Comparison of ENCODE assay signal across 4 fruit fly cellular contexts in the genomic region with DNA sequence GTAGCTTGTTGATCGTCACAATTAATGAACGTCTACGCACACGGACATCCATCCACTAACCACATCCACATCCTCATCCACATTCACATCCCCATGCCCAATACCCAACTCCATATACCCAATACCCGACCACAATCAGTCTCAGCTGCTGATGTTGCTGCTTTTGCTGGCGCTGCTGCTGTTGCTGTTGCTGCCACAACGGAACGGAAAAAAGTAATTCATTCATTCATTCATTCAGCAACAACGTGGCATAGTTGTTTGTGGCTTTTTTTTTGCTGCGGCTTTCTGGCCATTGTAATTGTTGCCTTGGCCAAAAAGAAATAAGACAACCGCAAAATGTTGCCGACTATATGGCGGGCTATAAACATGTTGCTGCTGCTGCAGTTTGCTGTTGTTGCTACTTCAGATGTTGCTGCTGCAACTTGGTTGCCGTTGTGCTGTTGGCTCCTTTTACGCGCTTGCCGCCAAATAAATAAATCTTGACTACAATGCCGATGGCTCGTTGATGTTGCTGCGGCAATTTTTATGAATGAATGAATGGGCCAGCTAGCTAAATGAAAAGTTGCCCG.
TF ChIP-seq lines count a peak whose summit lies in the region.

No protein-coding gene starts in this region.

- TF ChIP-seq CTCF in whole organism, embryonic (GFP tag; optimal IDR thresholded peaks at IDR 0.05; lab: Kevin White, UChicago) = no peak

TF ChIP-seq in whole organism, embryonic, 481 proteins besides CTCF, POLR2A, EP300 and RAD21:
- no peak for TF ChIP-seq CG12155 (GFP tag; optimal IDR thresholded peaks at IDR 0.05; lab: Kevin White, UChicago)
- TF ChIP-seq CG11504 (tag; optimal IDR thresholded peaks at IDR 0.05; lab: Kevin White, UChicago) = peak; percentile 92
- TF ChIP-seq CG2199 (GFP tag; IDR thresholded peaks at IDR 0.05; lab: Robert Waterston, UW) = peak; percentile 71; the same call in 1 of the 3 replicates
- no peak for TF ChIP-seq Sox102F (GFP tag; optimal IDR thresholded peaks at IDR 0.05; lab: Kevin White, UChicago)

TF ChIP-seq in whole organism, prepupa, 60 proteins besides CTCF, POLR2A, EP300 and RAD21:
- 0 out of 3 replicates have a peak, but pooled peaks have one; percentile 24 for TF ChIP-seq CG6163 (GFP tag; IDR thresholded peaks at IDR 0.05; lab: Robert Waterston, UW)
- peak; percentile 68 for TF ChIP-seq dsx (GFP tag; optimal IDR thresholded peaks at IDR 0.05; lab: Kevin White, UChicago; ENCODE audit: poor library complexity, severe bottlenecking)
- TF ChIP-seq eg (GFP tag; IDR thresholded peaks at IDR 0.05; lab: Robert Waterston, UW) = peak; percentile 41; the same call in 1 of the 3 replicates
- no peak for TF ChIP-seq CG8319 (GFP tag; optimal IDR thresholded peaks at IDR 0.05; lab: Kevin White, UChicago)
- peak; percentile 33; the same call in 1 of the 2 replicates for TF ChIP-seq CG15336 (GFP tag; IDR thresholded peaks at IDR 0.05; lab: Robert Waterston, UW)
- TF ChIP-seq achi (GFP tag; optimal IDR thresholded peaks at IDR 0.05; lab: Kevin White, UChicago) = no peak
- 0 out of 2 replicates have a peak, but pooled peaks have one; percentile 5 for TF ChIP-seq CG11294 (GFP tag; IDR thresholded peaks at IDR 0.05; lab: Robert Waterston, UW)
- TF ChIP-seq CG6854 (GFP tag; optimal IDR thresholded peaks at IDR 0.05; lab: Kevin White, UChicago) = no peak
- 0 out of 3 replicates have a peak, but pooled peaks have one; percentile 16 for TF ChIP-seq CG8119 (GFP tag; IDR thresholded peaks at IDR 0.05; lab: Robert Waterston, UW)
- TF ChIP-seq CG11762 (GFP tag; optimal IDR thresholded peaks at IDR 0.05; lab: Kevin White, UChicago; ENCODE audit: insufficient read depth) = no peak
- TF ChIP-seq CG7368 (GFP tag; optimal IDR thresholded peaks at IDR 0.05; lab: Kevin White, UChicago) = no peak
- TF ChIP-seq dac (GFP tag; optimal IDR thresholded peaks at IDR 0.05; lab: Kevin White, UChicago) = no peak
- TF ChIP-seq CG9139 (GFP tag; optimal IDR thresholded peaks at IDR 0.05; lab: Kevin White, UChicago) = no peak
- TF ChIP-seq Ets21C (GFP tag; optimal IDR thresholded peaks at IDR 0.05; lab: Kevin White, UChicago) = no peak

TF ChIP-seq in whole organism, pupa, 21 proteins besides CTCF, POLR2A, EP300 and RAD21:
- no peak for TF ChIP-seq fd96Ca (GFP tag; IDR thresholded peaks at IDR 0.05; lab: Robert Waterston, UW)
- TF ChIP-seq CG4496 (GFP tag; IDR thresholded peaks at IDR 0.05; lab: Robert Waterston, UW) = peak; percentile 20; the same call in 2 of the 3 replicates
- TF ChIP-seq CG10348 (GFP tag; IDR thresholded peaks at IDR 0.05; lab: Robert Waterston, UW) = no peak
- TF ChIP-seq CG12605 (GFP tag; IDR thresholded peaks at IDR 0.05; lab: Robert Waterston, UW) = peak; percentile 47

TF ChIP-seq in whole organism, wandering third instar larva, 38 proteins besides CTCF, POLR2A, EP300 and RAD21:
- TF ChIP-seq Vsx2 (GFP tag; optimal IDR thresholded peaks at IDR 0.05; lab: Kevin White, UChicago; ENCODE audit: partially characterized antibody) = no peak
- no peak for TF ChIP-seq Hr78 (GFP tag; optimal IDR thresholded peaks at IDR 0.05; lab: Kevin White, UChicago)
- peak; percentile 37 for TF ChIP-seq Dfd (GFP tag; optimal IDR thresholded peaks at IDR 0.05; lab: Kevin White, UChicago)
- no peak for TF ChIP-seq br (GFP tag; optimal IDR thresholded peaks at IDR 0.05; lab: Kevin White, UChicago)
- no peak for TF ChIP-seq CG9705 (GFP tag; optimal IDR thresholded peaks at IDR 0.05; lab: Kevin White, UChicago)
- TF ChIP-seq fru (GFP tag; optimal IDR thresholded peaks at IDR 0.05; lab: Kevin White, UChicago) = no peak
- no peak for TF ChIP-seq ey (GFP tag; optimal IDR thresholded peaks at IDR 0.05; lab: Kevin White, UChicago)
- peak; percentile 73 for TF ChIP-seq CrebA (GFP tag; optimal IDR thresholded peaks at IDR 0.05; lab: Kevin White, UChicago; ENCODE audit: borderline replicate concordance)
- TF ChIP-seq sage (GFP tag; optimal IDR thresholded peaks at IDR 0.05; lab: Kevin White, UChicago) = no peak
- TF ChIP-seq HLH106 (tag; optimal IDR thresholded peaks at IDR 0.05; lab: Kevin White, UChicago) = no peak
